Worm (Caenorhabditis elegans): ENCODE measurements around the gene ckb-4.

ckb-4 gene

DNA sequence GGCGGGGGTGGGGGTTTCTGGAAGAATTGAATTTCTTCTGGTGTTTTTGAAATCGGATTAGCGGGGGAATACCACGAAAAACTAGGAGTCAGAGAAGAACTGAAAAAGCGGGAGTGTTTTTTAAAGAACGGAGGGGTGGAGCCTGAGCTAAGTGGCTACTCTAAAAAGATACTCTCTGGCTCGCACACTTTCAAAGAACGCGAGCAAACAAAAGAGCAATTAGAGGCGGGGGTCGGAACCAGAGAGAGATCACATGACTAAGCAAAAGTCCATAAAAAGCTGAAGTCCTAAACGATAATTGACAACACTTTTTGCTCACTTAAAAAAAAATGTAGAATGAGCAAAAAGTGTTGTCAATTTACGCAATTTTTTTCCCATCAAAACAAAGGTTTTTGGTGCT is 25.1 kb upstream of the ckb-4 start (continued):
- TF ChIP-seq C16A3.4 (tag; optimal IDR thresholded peaks at IDR 0.05), result no peak
- TF ChIP-seq nhr-71 (tag; optimal IDR thresholded peaks at IDR 0.05), result peak; percentile 51
- TF ChIP-seq fkh-10 (GFP tag; optimal IDR thresholded peaks at IDR 0.05), result no peak
- TF ChIP-seq dpl-1 (GFP tag; optimal IDR thresholded peaks at IDR 0.05), result peak in 1 of 3 experiments; percentile 7
- TF ChIP-seq nhr-76 (tag; optimal IDR thresholded peaks at IDR 0.05), result no peak
- no peak for TF ChIP-seq jun-1 (tag; optimal IDR thresholded peaks at IDR 0.05)
- no peak for TF ChIP-seq alr-1 (tag; optimal IDR thresholded peaks at IDR 0.05; ENCODE audit: borderline replicate concordance)
- TF ChIP-seq vab-15 (tag; optimal IDR thresholded peaks at IDR 0.05), result no peak
- no peak for TF ChIP-seq ceh-88 (GFP tag; IDR thresholded peaks at IDR 0.05)
- TF ChIP-seq hlh-17 (GFP tag; optimal IDR thresholded peaks at IDR 0.05; ENCODE audit: borderline replicate concordance), result no peak

DNA sequence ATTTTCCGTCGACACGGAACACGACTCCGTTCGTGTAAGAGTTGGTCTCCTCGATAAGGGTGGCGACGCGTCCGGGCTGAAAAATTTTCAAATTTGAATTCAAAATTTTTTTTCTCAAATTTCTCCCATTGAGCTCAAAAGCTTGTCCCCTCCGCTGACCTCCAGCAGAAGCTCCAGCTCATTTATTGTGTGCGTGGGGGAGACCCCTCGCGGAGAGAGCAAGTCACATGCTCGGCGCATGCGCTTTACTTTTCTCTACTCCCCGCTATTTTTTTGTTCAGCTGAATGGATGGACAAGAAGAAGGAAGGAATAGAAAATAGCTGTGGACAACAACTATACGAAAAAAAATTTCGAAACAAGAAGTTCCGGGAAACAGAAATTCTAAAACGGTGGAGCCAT is 24.3 kb upstream of the ckb-4 start:
- TF ChIP-seq ceh-90 (tag; optimal IDR thresholded peaks at IDR 0.05), result no peak
- TF ChIP-seq dpl-1 (GFP tag; optimal IDR thresholded peaks at IDR 0.05), result peak in 1 of 3 experiments; percentile 49
- peak; percentile 75 for TF ChIP-seq nhr-47 (tag; optimal IDR thresholded peaks at IDR 0.05)
- TF ChIP-seq ceh-8 (GFP tag; optimal IDR thresholded peaks at IDR 0.05), result no peak
- no peak for TF ChIP-seq nhr-12 (tag; optimal IDR thresholded peaks at IDR 0.05)
- no peak for TF ChIP-seq nhr-84 (tag; optimal IDR thresholded peaks at IDR 0.05)
- peak; percentile 19 for TF ChIP-seq mef-2 (tag; optimal IDR thresholded peaks at IDR 0.05)
- TF ChIP-seq mep-1 (tag; optimal IDR thresholded peaks at IDR 0.05), result peak; percentile 71
- no peak for TF ChIP-seq aly-2 (tag; optimal IDR thresholded peaks at IDR 0.05)
- peak in 1 of 2 experiments; percentile 69 for TF ChIP-seq mdl-1 (tag; optimal IDR thresholded peaks at IDR 0.05)
- TF ChIP-seq hpl-2 (GFP tag; optimal IDR thresholded peaks at IDR 0.05), result no peak
- peak; percentile 53 for TF ChIP-seq irx-1 (tag; optimal IDR thresholded peaks at IDR 0.05)
- peak; percentile 26 for TF ChIP-seq zag-1 (tag; optimal IDR thresholded peaks at IDR 0.05)
- peak; percentile 70 for TF ChIP-seq egl-13 (tag; optimal IDR thresholded peaks at IDR 0.05)
- TF ChIP-seq snu-23 (GFP tag; optimal IDR thresholded peaks at IDR 0.05), result peak; percentile 70
- no peak for TF ChIP-seq unc-62 (GFP tag; optimal IDR thresholded peaks at IDR 0.05)
- no peak for TF ChIP-seq fos-1 (tag; optimal IDR thresholded peaks at IDR 0.05)
- peak; percentile 53 for TF ChIP-seq skn-1 (tag; optimal IDR thresholded peaks at IDR 0.05)
- TF ChIP-seq nhr-237 (tag; optimal IDR thresholded peaks at IDR 0.05), result no peak
- peak; percentile 60 to 72 for TF ChIP-seq lsy-2 (tag; optimal IDR thresholded peaks at IDR 0.05)
- peak; percentile 64 for TF ChIP-seq rnt-1 (tag; optimal IDR thresholded peaks at IDR 0.05)
- peak; percentile 36 for TF ChIP-seq C16A3.4 (tag; optimal IDR thresholded peaks at IDR 0.05)
- TF ChIP-seq aha-1 (tag; optimal IDR thresholded peaks at IDR 0.05), result no peak
- TF ChIP-seq fkh-10 (GFP tag; optimal IDR thresholded peaks at IDR 0.05), result peak; percentile 76
- TF ChIP-seq sptf-1 (tag; optimal IDR thresholded peaks at IDR 0.05), result no peak
- TF ChIP-seq efl-3 (GFP tag; optimal IDR thresholded peaks at IDR 0.05), result no peak
- peak; percentile 84 for TF ChIP-seq nhr-71 (tag; optimal IDR thresholded peaks at IDR 0.05)
- no peak for TF ChIP-seq ceh-63 (GFP tag; optimal IDR thresholded peaks at IDR 0.05)
- peak; percentile 64 for TF ChIP-seq nhr-20 (tag; optimal IDR thresholded peaks at IDR 0.05)
- TF ChIP-seq ceh-82 (tag; optimal IDR thresholded peaks at IDR 0.05), result peak; percentile 40 to 85 (median 61)
- peak; percentile 91 for TF ChIP-seq unc-86 (tag; optimal IDR thresholded peaks at IDR 0.05)
- TF ChIP-seq hlh-4 (tag; optimal IDR thresholded peaks at IDR 0.05), result no peak
- TF ChIP-seq ets-5 (GFP tag; IDR thresholded peaks at IDR 0.05), result no peak
- no peak for TF ChIP-seq nhr-28 (tag; optimal IDR thresholded peaks at IDR 0.05)
- TF ChIP-seq ztf-4 (tag; optimal IDR thresholded peaks at IDR 0.05), result no peak
- no peak for TF ChIP-seq C04F5.9 (tag; optimal IDR thresholded peaks at IDR 0.05)
- TF ChIP-seq nhr-19 (GFP tag; conservative IDR thresholded peaks at IDR 0.05), result peak; percentile 73
- peak; percentile 36 for TF ChIP-seq lin-13 (GFP tag; optimal IDR thresholded peaks at IDR 0.05)
- peak; percentile 35 to 44 for TF ChIP-seq efl-1 (optimal IDR thresholded peaks at IDR 0.05)
- peak in 1 of 2 experiments; percentile 50 for TF ChIP-seq efl-1 (GFP tag; optimal IDR thresholded peaks at IDR 0.05 in 1 of 2)
- no peak for TF ChIP-seq nhr-76 (tag; optimal IDR thresholded peaks at IDR 0.05)
- TF ChIP-seq tbx-2 (tag; optimal IDR thresholded peaks at IDR 0.05), result peak; percentile 76
- TF ChIP-seq dsc-1 (tag; optimal IDR thresholded peaks at IDR 0.05), result peak; percentile 64
- TF ChIP-seq pqm-1 (tag; optimal IDR thresholded peaks at IDR 0.05), result no peak
- no peak for TF ChIP-seq elt-3 (tag; optimal IDR thresholded peaks at IDR 0.05)
- no peak for TF ChIP-seq lin-39 (tag; optimal IDR thresholded peaks at IDR 0.05)
- peak; percentile 44; the same call in 1 of the 2 replicates for TF ChIP-seq mab-9 (GFP tag; IDR thresholded peaks at IDR 0.05)

All from whole organism, L1 larva.